Worm (Caenorhabditis elegans) whole organism, L4 larva: Measurements from ENCODE around the gene F59D12.5.
A peak's percentile ranks its signal among the peaks of the same experiment; 100 is the strongest.

Experiments
- F10B5.3 ChIP-seq: sonication (generic microtip); optimal IDR thresholded peaks from 2 replicates; lab custom pipeline; 2016; ENCODE audit warnings: mild to moderate bottlenecking, missing genetic modification characterization, missing compliant biosample characterization
- T20F7.1 ChIP-seq: fragments of 200-800 bp; sonication (Bioruptor generic); optimal IDR thresholded peaks from 2 replicates; lab custom pipeline; 2018; ENCODE audit warnings: mild to moderate bottlenecking, missing genetic modification characterization, missing compliant biosample characterization
- T26A8.4 ChIP-seq: fragments of 200-800 bp; sonication (Bioruptor generic); IDR thresholded peaks from 2 replicates; pipeline ENCODE4 v1.3.6; 2022; ENCODE audit warnings: missing genetic modification characterization, missing compliant biosample characterization
- Y105C5A.15 ChIP-seq: fragments of 200-800 bp; sonication (Bioruptor generic); IDR thresholded peaks from 2 replicates; pipeline ENCODE4 v1.3.6; 2022; ENCODE audit warnings: missing genetic modification characterization, missing compliant biosample characterization
- Y75B8A.6 ChIP-seq: fragments of 200-800 bp; sonication (Bioruptor generic); IDR thresholded peaks from 2 replicates; pipeline ENCODE4 v1.3.6; 2022; ENCODE audit warnings: missing genetic modification reagents, missing genetic modification characterization, missing compliant biosample characterization
- ZK337.2 ChIP-seq: fragments of 200-800 bp; sonication (Bioruptor generic); IDR thresholded peaks from 2 replicates; pipeline ENCODE4 v1.3.6; 2022; ENCODE audit warnings: missing genetic modification reagents, missing genetic modification characterization, missing compliant biosample characterization
- aha-1 ChIP-seq: fragments of 150-350 bp; peaks from one replicate; lab custom pipeline; 2014; ENCODE audit warnings: missing biosample characterization, missing genetic modification characterization
- ces-1 ChIP-seq: fragments of 150-350 bp; sonication (generic microtip); optimal IDR thresholded peaks from 4 replicates; lab custom pipeline; 2014; ENCODE audit warnings: missing biosample characterization, missing genetic modification reagents, missing genetic modification characterization
- ctbp-1 ChIP-seq: fragments of 200-800 bp; sonication (Bioruptor generic); IDR thresholded peaks from 2 replicates; pipeline ENCODE4 v1.3.6; 2022; ENCODE audit warnings: missing genetic modification reagents, missing genetic modification characterization, missing compliant biosample characterization
- daf-12 ChIP-seq: fragments of 150-350 bp; optimal IDR thresholded peaks from 2 replicates; lab custom pipeline; 2014; ENCODE audit warnings: missing biosample characterization, missing genetic modification reagents, missing genetic modification characterization
- dmd-6 ChIP-seq: fragments of 200-800 bp; sonication (Bioruptor generic); IDR thresholded peaks from 2 replicates; pipeline ENCODE4 v1.3.6; 2022; ENCODE audit warnings: missing genetic modification reagents, missing genetic modification characterization, missing compliant biosample characterization
- dmd-9 ChIP-seq: fragments of 200-800 bp; sonication (Bioruptor generic); IDR thresholded peaks from 2 replicates; pipeline ENCODE4 v1.3.6; 2022; ENCODE audit warnings: missing genetic modification reagents, missing genetic modification characterization, missing compliant biosample characterization
- duxl-1 ChIP-seq: sonication (generic microtip); optimal IDR thresholded peaks from 2 replicates; lab custom pipeline; 2016; ENCODE audit warnings: mild to moderate bottlenecking, missing genetic modification characterization, moderate library complexity, missing compliant biosample characterization; ENCODE audit not compliant: poor library complexity
- dve-1 ChIP-seq: sonication (generic microtip); optimal IDR thresholded peaks from 2 replicates; lab custom pipeline; 2017; ENCODE audit warnings: antibody characterized with exemption, mild to moderate bottlenecking, missing genetic modification characterization, missing compliant biosample characterization; ENCODE audit not compliant: insufficient read depth
- egl-43 ChIP-seq: fragments of 200-800 bp; sonication (Bioruptor generic); IDR thresholded peaks from 2 replicates; pipeline ENCODE4 v1.3.6; 2022; ENCODE audit warnings: missing genetic modification reagents, missing genetic modification characterization, missing compliant biosample characterization
- fkh-10 ChIP-seq: fragments of 150-350 bp; optimal IDR thresholded peaks from 2 replicates; lab custom pipeline; 2014; ENCODE audit warnings: missing biosample characterization, missing genetic modification reagents, missing genetic modification characterization
- gei-8 ChIP-seq: fragments of 200-800 bp; sonication (Bioruptor generic); optimal IDR thresholded peaks from 2 replicates; lab custom pipeline; 2018; ENCODE audit warnings: mild to moderate bottlenecking, missing genetic modification characterization, missing compliant biosample characterization
- hlh-30 ChIP-seq: sonication (generic microtip); optimal IDR thresholded peaks from 2 replicates; lab custom pipeline; 2017; ENCODE audit warnings: antibody characterized with exemption, mild to moderate bottlenecking, missing genetic modification characterization, missing compliant biosample characterization; ENCODE audit not compliant: insufficient read depth
- hmg-1.1 ChIP-seq: fragments of 200-800 bp; sonication (Bioruptor generic); IDR thresholded peaks from 2 replicates; pipeline ENCODE4 v1.3.6; 2022; ENCODE audit warnings: missing genetic modification reagents, missing genetic modification characterization, missing compliant biosample characterization
- jun-1 ChIP-seq: fragments of 150-350 bp; optimal IDR thresholded peaks from 2 replicates; lab custom pipeline; 2014; ENCODE audit warnings: missing biosample characterization, missing genetic modification reagents, missing genetic modification characterization
- lin-1 ChIP-seq: fragments of 200-800 bp; sonication (Bioruptor generic); IDR thresholded peaks from 2 replicates; pipeline ENCODE4 v1.3.6; 2022; ENCODE audit warnings: missing genetic modification reagents, missing genetic modification characterization, missing compliant biosample characterization
- lin-15B ChIP-seq: fragments of 150-350 bp; sonication (generic microtip); optimal IDR thresholded peaks from 3 replicates; lab custom pipeline; 2014; ENCODE audit warnings: missing biosample characterization, missing genetic modification characterization
- lsy-2 ChIP-seq, 2 experiments: fragments of 150-350 bp in 1 of 2; sonication (generic microtip) in 1 of 2; optimal IDR thresholded peaks; 2 replicates each; lab custom pipeline; 2014 to 2017; ENCODE audit warnings: missing biosample characterization in 2 of 2, missing genetic modification characterization in 2 of 2
- mdt-29 ChIP-seq: fragments of 200-800 bp; sonication (Bioruptor generic); IDR thresholded peaks from 2 replicates; pipeline ENCODE4 v1.3.6; 2022; ENCODE audit warnings: missing genetic modification reagents, missing genetic modification characterization, missing compliant biosample characterization
- mep-1 ChIP-seq: fragments of 150-350 bp; sonication (generic microtip); optimal IDR thresholded peaks from 3 replicates; lab custom pipeline; 2014; ENCODE audit warnings: missing biosample characterization, missing genetic modification characterization
- mxl-2 ChIP-seq: fragments of 200-800 bp; sonication (Bioruptor generic); conservative IDR thresholded peaks from 2 replicates; pipeline ENCODE4 v1.3.6; 2022; ENCODE audit warnings: missing genetic modification reagents, missing genetic modification characterization, missing compliant biosample characterization
- mxl-3 ChIP-seq: fragments of 200-800 bp; sonication (Bioruptor generic); optimal IDR thresholded peaks from 2 replicates; lab custom pipeline; 2018; ENCODE audit warnings: mild to moderate bottlenecking, missing genetic modification characterization, missing compliant biosample characterization
- nhr-10 ChIP-seq: fragments of 150-350 bp; optimal IDR thresholded peaks from 2 replicates; lab custom pipeline; 2014; ENCODE audit warnings: missing biosample characterization, missing genetic modification characterization
- nhr-25 ChIP-seq: sonication (generic microtip); optimal IDR thresholded peaks from 2 replicates; lab custom pipeline; 2017; ENCODE audit warnings: missing genetic modification characterization, mild to moderate bottlenecking, missing compliant biosample characterization, antibody characterized with exemption, moderate library complexity, borderline replicate concordance; ENCODE audit not compliant: insufficient read depth
- nhr-42 ChIP-seq: fragments of 200-800 bp; sonication (Bioruptor generic); IDR thresholded peaks from 2 replicates; pipeline ENCODE4 v1.3.6; 2022; ENCODE audit warnings: missing genetic modification characterization, missing compliant biosample characterization
- nhr-48 ChIP-seq: sonication (generic microtip); optimal IDR thresholded peaks from 2 replicates; lab custom pipeline; 2016; ENCODE audit warnings: mild to moderate bottlenecking, missing genetic modification characterization, missing compliant biosample characterization
- nhr-6 ChIP-seq: fragments of 150-350 bp; optimal IDR thresholded peaks from 2 replicates; lab custom pipeline; 2014; ENCODE audit warnings: missing biosample characterization, missing genetic modification characterization
- nhr-76 ChIP-seq: fragments of 150-350 bp; optimal IDR thresholded peaks from 2 replicates; lab custom pipeline; 2014; ENCODE audit warnings: missing biosample characterization, missing genetic modification characterization
- pqm-1 ChIP-seq: sonication (generic microtip); optimal IDR thresholded peaks from 2 replicates; lab custom pipeline; 2017; ENCODE audit warnings: missing biosample characterization, missing genetic modification characterization
- set-16 ChIP-seq: fragments of 200-800 bp; sonication (Bioruptor generic); IDR thresholded peaks from 2 replicates; pipeline ENCODE4 v1.3.6; 2022; ENCODE audit warnings: missing genetic modification reagents, missing genetic modification characterization, missing compliant biosample characterization
- snpc-1.2 ChIP-seq: fragments of 200-800 bp; sonication (Bioruptor generic); IDR thresholded peaks from 2 replicates; pipeline ENCODE4 v1.3.6; 2022; ENCODE audit warnings: missing genetic modification reagents, missing genetic modification characterization, missing compliant biosample characterization
- tra-1 ChIP-seq: fragments of 200-800 bp; sonication (Bioruptor generic); IDR thresholded peaks from 2 replicates; pipeline ENCODE4 v1.3.6; 2022; ENCODE audit warnings: missing genetic modification reagents, missing genetic modification characterization, missing compliant biosample characterization
- unc-62 ChIP-seq, 3 experiments: fragments of 150-350 bp in 1 of 3; sonication (generic microtip); optimal IDR thresholded peaks in 2 of 3; peaks in 1 of 3; 1 replicate in 1 of 3; 2 replicates in 2 of 3; lab custom pipeline; 2014 to 2017; ENCODE audit warnings: missing biosample characterization in 3 of 3, missing genetic modification characterization in 3 of 3, missing genetic modification reagents in 3 of 3, missing genotype in 1 of 3
- vab-7 ChIP-seq: fragments of 200-800 bp; sonication (Bioruptor generic); IDR thresholded peaks from 2 replicates; pipeline ENCODE4 v1.3.6; 2022; ENCODE audit warnings: missing genetic modification reagents, missing genetic modification characterization, missing compliant biosample characterization
- zfp-3 ChIP-seq: fragments of 200-800 bp; sonication (Bioruptor generic); conservative IDR thresholded peaks from 2 replicates; pipeline ENCODE4 v1.3.6; 2022; ENCODE audit warnings: missing genetic modification reagents, missing genetic modification characterization, missing compliant biosample characterization

Gene F59D12.5

DNA sequence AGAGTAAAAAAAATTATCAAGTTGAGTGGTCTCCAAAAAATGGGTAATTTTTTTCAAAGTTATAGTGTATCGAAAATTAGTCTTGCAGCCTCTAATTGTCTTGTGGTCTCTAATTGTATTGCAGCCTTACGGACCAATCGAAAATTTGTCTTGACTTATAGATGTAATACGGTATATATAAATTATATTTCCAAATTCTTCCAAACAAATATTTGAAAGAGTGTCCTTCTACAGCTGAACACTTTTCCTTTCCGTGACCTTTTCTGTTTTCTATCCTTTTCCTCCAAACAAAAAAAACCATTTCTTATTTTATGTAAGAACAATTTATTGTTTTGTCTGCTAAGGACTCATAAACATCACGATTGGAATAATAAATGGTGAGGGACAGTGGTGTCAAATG lies 6.6 kb downstream of the F59D12.5 start, which contains the start of gene K09E9.7:
Gene K09E9.7, plus strand, starts transcription at position 301 of the 400 bp plus-strand sequence.
- TF ChIP-seq gei-8 (GFP tag; lab: Kevin White, UChicago) (no peak), aha-1 (tag; lab: Kevin White, UChicago) (peak; percentile 34), set-16 (GFP tag; lab: Robert Waterston, UW) (no peak)

ce11 chrX:15633964-15634363 lies 13.2 kb downstream of the F59D12.5 start:
- TF ChIP-seq T26A8.4 (GFP tag; lab: Robert Waterston, UW) (no peak), ces-1 (GFP tag; lab: Kevin White, UChicago) (peak; percentile 67), pqm-1 (tag; lab: Kevin White, UChicago) (no peak), unc-62 (GFP tag; optimal IDR thresholded peaks at IDR 0.05 in 1 of 2; lab: Kevin White, UChicago) (peak in 1 of 2 experiments; percentile 82), unc-62 (tag; optimal IDR thresholded peaks at IDR 0.05; lab: Kevin White, UChicago) (no peak), nhr-10 (tag; lab: Kevin White, UChicago) (no peak), zfp-3 (GFP tag; lab: Robert Waterston, UW) (no peak), lin-1 (GFP tag; lab: Robert Waterston, UW) (no peak), dmd-9 (GFP tag; lab: Robert Waterston, UW) (no peak), T20F7.1 (GFP tag; lab: Kevin White, UChicago) (no peak), mxl-2 (GFP tag; lab: Robert Waterston, UW) (no peak), hmg-1.1 (GFP tag; lab: Robert Waterston, UW) (0 out of 2 replicates have a peak, but pooled peaks have one; percentile 15), egl-43 (no peak), nhr-6 (tag; lab: Kevin White, UChicago) (no peak), ctbp-1 (GFP tag; lab: Robert Waterston, UW) (peak; percentile 65), lsy-2 (tag; optimal IDR thresholded peaks at IDR 0.05; lab: Kevin White, UChicago) (peak in 1 of 2 experiments; percentile 46), Y75B8A.6 (GFP tag; lab: Robert Waterston, UW) (no peak), set-16 (GFP tag; lab: Robert Waterston, UW) (no peak), snpc-1.2 (GFP tag; lab: Robert Waterston, UW) (no peak), dmd-6 (GFP tag; lab: Robert Waterston, UW) (no peak), Y105C5A.15 (GFP tag; lab: Robert Waterston, UW) (no peak), mdt-29 (GFP tag; lab: Robert Waterston, UW) (no peak), duxl-1 (tag; lab: Kevin White, UChicago) (no peak), daf-12 (tag; lab: Kevin White, UChicago) (no peak), hlh-30 (peak; percentile 5), F10B5.3 (tag; lab: Kevin White, UChicago) (no peak), jun-1 (no peak), aha-1 (tag; lab: Kevin White, UChicago) (no peak), vab-7 (GFP tag; lab: Robert Waterston, UW) (no peak), nhr-42 (GFP tag; lab: Robert Waterston, UW) (no peak), nhr-48 (tag; lab: Kevin White, UChicago) (no peak), ZK337.2 (GFP tag; lab: Robert Waterston, UW) (no peak), nhr-76 (tag; lab: Kevin White, UChicago) (no peak), fkh-10 (peak; percentile 75), nhr-25 (tag; lab: Kevin White, UChicago) (no peak), dve-1 (no peak), mep-1 (peak; percentile 37), tra-1 (GFP tag; lab: Robert Waterston, UW) (no peak), lin-15B (tag; lab: Kevin White, UChicago) (no peak), mxl-3 (no peak)
